Fruit fly (Drosophila melanogaster): ENCODE data around the gene GstT3.

GstT3 gene

dm6 chrX:20488701-20489122 is 21.5 kb downstream of the GstT3 start (continued):
- TF ChIP-seq HLH3B (GFP tag; IDR thresholded peaks at IDR 0.05) (0 out of 2 replicates have a peak, but pooled peaks have one; percentile 12), CG15696 (tag; optimal IDR thresholded peaks at IDR 0.05) (peak; percentile 37), Atf6 (GFP tag; IDR thresholded peaks at IDR 0.05) (peak; percentile 44), exex (tag; optimal IDR thresholded peaks at IDR 0.05) (no peak), Stat92E (GFP tag; optimal IDR thresholded peaks at IDR 0.05) (no peak), CG7839 (tag; optimal IDR thresholded peaks at IDR 0.05) (peak; percentile 76), sc (optimal IDR thresholded peaks at IDR 0.05) (no peak), sc (GFP tag; optimal IDR thresholded peaks at IDR 0.05) (peak; percentile 46), CG8290 (GFP tag; optimal IDR thresholded peaks at IDR 0.05) (peak; percentile 39), CG8290 (tag; optimal IDR thresholded peaks at IDR 0.05) (peak in 1 of 2 experiments; percentile 3), Spps (tag; optimal IDR thresholded peaks at IDR 0.05) (peak; percentile 40), CG4360 (GFP tag; IDR thresholded peaks at IDR 0.05) (no peak), wor (GFP tag; IDR thresholded peaks at IDR 0.05) (peak; percentile 23; the same call in 1 of the 2 replicates), scrt (GFP tag; optimal IDR thresholded peaks at IDR 0.05) (peak; percentile 18), fd96Cb (tag; optimal IDR thresholded peaks at IDR 0.05) (peak; percentile 67), CG6689 (GFP tag; IDR thresholded peaks at IDR 0.05) (peak; percentile 58), ap (GFP tag; IDR thresholded peaks at IDR 0.05) (no peak), CG18599 (GFP tag; optimal IDR thresholded peaks at IDR 0.05) (peak; percentile 67), CG10147 (GFP tag; optimal IDR thresholded peaks at IDR 0.05) (peak; percentile 54), ATbp (GFP tag; optimal IDR thresholded peaks at IDR 0.05) (peak; percentile 15), CG3726 (GFP tag; IDR thresholded peaks at IDR 0.05) (no peak), CG6813 (GFP tag; optimal IDR thresholded peaks at IDR 0.05) (peak; percentile 8), Mad (GFP tag; optimal IDR thresholded peaks at IDR 0.05) (peak; percentile 5), CG3281 (GFP tag; optimal IDR thresholded peaks at IDR 0.05) (peak; percentile 63), CG6654 (GFP tag; optimal IDR thresholded peaks at IDR 0.05) (peak; percentile 55), CG1603 (tag; optimal IDR thresholded peaks at IDR 0.05) (peak; percentile 22), CG8924 (tag; optimal IDR thresholded peaks at IDR 0.05) (peak; percentile 72), tio (GFP tag; optimal IDR thresholded peaks at IDR 0.05) (peak; percentile 61), CG7928 (GFP tag; optimal IDR thresholded peaks at IDR 0.05) (no peak), eve (GFP tag; optimal IDR thresholded peaks at IDR 0.05) (peak in 1 of 2 experiments; percentile 94), hkb (optimal IDR thresholded peaks at IDR 0.05) (no peak), hkb (GFP tag; IDR thresholded peaks at IDR 0.05) (no peak), CG1529 (GFP tag; optimal IDR thresholded peaks at IDR 0.05) (peak; percentile 61), crc (GFP tag; optimal IDR thresholded peaks at IDR 0.05) (no peak), MTF-1 (GFP tag; optimal IDR thresholded peaks at IDR 0.05; ENCODE audit: borderline replicate concordance) (no peak), Hey (tag; optimal IDR thresholded peaks at IDR 0.05) (no peak), Asciz (GFP tag; optimal IDR thresholded peaks at IDR 0.05) (peak; percentile 60), Fer3 (tag; optimal IDR thresholded peaks at IDR 0.05) (peak; percentile 26), CG10979 (tag; optimal IDR thresholded peaks at IDR 0.05) (peak; percentile 78), twi (tag; optimal IDR thresholded peaks at IDR 0.05) (peak; percentile 15), CG13775 (GFP tag; optimal IDR thresholded peaks at IDR 0.05) (peak; percentile 54), zen (tag; optimal IDR thresholded peaks at IDR 0.05) (peak; percentile 31), CG30431 (GFP tag; optimal IDR thresholded peaks at IDR 0.05) (peak; percentile 44), CG4424 (GFP tag; optimal IDR thresholded peaks at IDR 0.05) (peak; percentile 69), Bteb2 (GFP tag; optimal IDR thresholded peaks at IDR 0.05) (peak; percentile 20), nau (GFP tag; optimal IDR thresholded peaks at IDR 0.05) (peak; percentile 69), Oli (tag; optimal IDR thresholded peaks at IDR 0.05) (peak; percentile 75), CG12659 (GFP tag; optimal IDR thresholded peaks at IDR 0.05) (peak; percentile 64), nmo (GFP tag; optimal IDR thresholded peaks at IDR 0.05) (peak; percentile 75), CG3407 (GFP tag; optimal IDR thresholded peaks at IDR 0.05) (peak; percentile 42)

Data from whole organism, embryonic.